Worm (Caenorhabditis elegans) whole organism, late embryonic: Measurements from ENCODE around the gene cca-1.

Source experiments
- ama-1 ChIP-seq: fragments of 150-350 bp; optimal IDR thresholded peaks from 2 replicates; lab custom pipeline; 2014
- ceh-18 ChIP-seq: sonication (generic microtip); optimal IDR thresholded peaks from 2 replicates; lab custom pipeline; 2016; ENCODE audit warnings: missing genetic modification characterization, missing compliant biosample characterization
- ceh-22 ChIP-seq: sonication (generic microtip); optimal IDR thresholded peaks from 2 replicates; lab custom pipeline; 2017; ENCODE audit warnings: missing biosample characterization, missing genetic modification characterization
- ceh-30 ChIP-seq: fragments of 150-350 bp; optimal IDR thresholded peaks from 2 replicates; lab custom pipeline; 2014; ENCODE audit warnings: missing biosample characterization, missing genetic modification characterization
- ceh-31 ChIP-seq: sonication (generic microtip); optimal IDR thresholded peaks from 2 replicates; lab custom pipeline; 2016; ENCODE audit warnings: missing genetic modification characterization, missing compliant biosample characterization
- ceh-48 ChIP-seq: sonication (generic microtip); optimal IDR thresholded peaks from 2 replicates; lab custom pipeline; 2016; ENCODE audit warnings: missing genetic modification characterization, inconsistent platforms, missing compliant biosample characterization
- dmd-4 ChIP-seq: sonication (generic microtip); optimal IDR thresholded peaks from 2 replicates; lab custom pipeline; 2016; ENCODE audit warnings: borderline replicate concordance, missing genetic modification characterization, missing compliant biosample characterization
- nhr-11 ChIP-seq: fragments of 150-350 bp; optimal IDR thresholded peaks from 2 replicates; lab custom pipeline; 2014; ENCODE audit warnings: missing biosample characterization, missing genetic modification characterization
- pag-3 ChIP-seq: sonication (generic microtip); optimal IDR thresholded peaks from 2 replicates; lab custom pipeline; 2016; ENCODE audit warnings: missing compliant biosample characterization, missing genetic modification characterization, borderline replicate concordance
- pqm-1 ChIP-seq: sonication (generic microtip); optimal IDR thresholded peaks from 2 replicates; lab custom pipeline; 2016; ENCODE audit warnings: missing genetic modification characterization, missing compliant biosample characterization
- tbx-2 ChIP-seq: sonication (generic microtip); optimal IDR thresholded peaks from 2 replicates; lab custom pipeline; 2016; ENCODE audit warnings: missing genetic modification characterization, missing compliant biosample characterization

DNA sequence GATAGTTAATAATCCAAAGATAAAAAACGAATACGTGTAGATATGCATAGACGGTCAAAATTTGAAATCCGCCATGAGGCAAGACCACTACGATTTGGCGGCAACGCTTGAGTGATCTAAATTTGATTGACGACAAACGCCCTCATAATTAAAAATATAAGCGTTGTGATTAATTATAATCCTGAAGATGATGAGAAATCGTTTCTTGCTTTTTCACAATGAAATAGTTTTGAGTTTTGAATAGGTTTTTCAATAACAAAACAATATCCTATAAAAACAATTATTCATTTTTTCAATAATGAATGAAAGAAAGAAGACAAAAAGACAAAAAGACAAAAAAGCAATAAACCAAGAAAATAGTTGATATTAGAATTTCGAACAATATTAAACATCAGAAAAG lies 28.3 kb downstream of the cca-1 start, which contains the start of gene C54D2.6:
- TF ChIP-seq tbx-2 (no peak), ceh-30 (tag; lab: Kevin White, UChicago) (no peak), ceh-31 (tag; lab: Kevin White, UChicago) (no peak), pqm-1 (tag; lab: Kevin White, UChicago) (no peak), dmd-4 (tag; lab: Kevin White, UChicago) (no peak), pag-3 (tag; lab: Kevin White, UChicago) (no peak), ceh-18 (tag; lab: Kevin White, UChicago) (no peak), nhr-11 (tag; lab: Kevin White, UChicago) (no peak), ceh-22 (no peak), ama-1 (no peak), ceh-48 (tag; lab: Kevin White, UChicago) (no peak)
